Fruit fly (Drosophila melanogaster) whole organism, pupa: ENCODE data around the gene Prosalpha2.

ENCODE experiments used
- CG10348 ChIP-seq: fragments of 200-800 bp; sonication (Bioruptor generic); IDR thresholded peaks from 2 replicates; pipeline ENCODE4 v1.3.6; 2022; ENCODE audit warnings: missing biosample characterization, missing genetic modification characterization
- CG12605 ChIP-seq: fragments of 200-800 bp; sonication (Bioruptor generic); IDR thresholded peaks from 2 replicates; pipeline ENCODE4 v1.3.6; 2022; ENCODE audit warnings: missing biosample characterization, missing genetic modification characterization
- CG13204 ChIP-seq: fragments of 200-800 bp; sonication (Bioruptor generic); optimal IDR thresholded peaks from 2 replicates; lab custom pipeline; 2018; ENCODE audit warnings: missing biosample characterization, mild to moderate bottlenecking, missing genetic modification characterization, moderate library complexity
- CG14655 ChIP-seq: fragments of 200-800 bp; sonication (Bioruptor generic); optimal IDR thresholded peaks from 3 replicates; lab custom pipeline; 2017; ENCODE audit warnings: mild to moderate bottlenecking, missing biosample characterization, missing genetic modification reagents, missing genetic modification characterization
- CG15710 ChIP-seq: fragments of 200-800 bp; sonication (Bioruptor generic); optimal IDR thresholded peaks from 2 replicates; lab custom pipeline; 2018; ENCODE audit warnings: missing biosample characterization, mild to moderate bottlenecking, missing genetic modification characterization, moderate library complexity
- CG17806 ChIP-seq: fragments of 200-800 bp; sonication (Bioruptor generic); optimal IDR thresholded peaks from 2 replicates; lab custom pipeline; 2018; ENCODE audit warnings: missing biosample characterization, mild to moderate bottlenecking, missing genetic modification characterization, moderate library complexity
- CG32121 ChIP-seq: fragments of 200-800 bp; sonication (Bioruptor generic); IDR thresholded peaks from 2 replicates; pipeline ENCODE4 v1.3.6; 2022; ENCODE audit warnings: missing biosample characterization, missing genetic modification characterization
- CG34367 ChIP-seq: fragments of 200-800 bp; sonication (Bioruptor generic); optimal IDR thresholded peaks from 2 replicates; lab custom pipeline; 2018; ENCODE audit warnings: missing biosample characterization, mild to moderate bottlenecking, missing genetic modification characterization
- CG4496 ChIP-seq: fragments of 200-800 bp; sonication (Bioruptor generic); IDR thresholded peaks from 3 replicates; pipeline ENCODE4 v1.3.6; 2022; ENCODE audit warnings: missing biosample characterization, missing genetic modification characterization
- CG8159 ChIP-seq: fragments of 200-800 bp; sonication (Bioruptor generic); optimal IDR thresholded peaks from 3 replicates; lab custom pipeline; 2018; ENCODE audit warnings: missing biosample characterization, mild to moderate bottlenecking, missing genetic modification characterization, moderate library complexity
- CG8301 ChIP-seq: fragments of 200-800 bp; sonication (Bioruptor generic); optimal IDR thresholded peaks from 2 replicates; lab custom pipeline; 2018; ENCODE audit warnings: missing biosample characterization, mild to moderate bottlenecking, missing genetic modification characterization
- CG9948 ChIP-seq: fragments of 200-800 bp; sonication (Bioruptor generic); optimal IDR thresholded peaks from 2 replicates; lab custom pipeline; 2018; ENCODE audit warnings: missing biosample characterization, mild to moderate bottlenecking, missing genetic modification characterization, moderate library complexity
- D1 ChIP-seq: fragments of 200-800 bp; sonication (Bioruptor generic); optimal IDR thresholded peaks from 2 replicates; lab custom pipeline; 2018; ENCODE audit warnings: missing biosample characterization, mild to moderate bottlenecking, missing genetic modification characterization, moderate library complexity
- EcR ChIP-seq: fragments of 200-800 bp; sonication (Bioruptor generic); optimal IDR thresholded peaks from 3 replicates; lab custom pipeline; 2019; ENCODE audit warnings: missing biosample characterization, missing genetic modification characterization, mild to moderate bottlenecking, moderate library complexity, missing genetic modification reagents
- Ets98B ChIP-seq: fragments of 200-800 bp; sonication (Bioruptor generic); IDR thresholded peaks from 2 replicates; pipeline ENCODE4 v1.3.6; 2022; ENCODE audit warnings: missing biosample characterization, missing genetic modification characterization
- Pif1A ChIP-seq: fragments of 200-800 bp; sonication (Bioruptor generic); optimal IDR thresholded peaks from 3 replicates; lab custom pipeline; 2016; ENCODE audit warnings: missing biosample characterization, missing genetic modification characterization
- Pif1B ChIP-seq: fragments of 200-800 bp; sonication (Bioruptor generic); optimal IDR thresholded peaks from 3 replicates; lab custom pipeline; 2016; ENCODE audit warnings: missing biosample characterization, missing genetic modification characterization
- Snoo ChIP-seq: fragments of 200-800 bp; sonication (Bioruptor generic); optimal IDR thresholded peaks from 3 replicates; lab custom pipeline; 2017; ENCODE audit warnings: missing biosample characterization, mild to moderate bottlenecking, missing genetic modification characterization, inconsistent platforms
- fd96Ca ChIP-seq: fragments of 200-800 bp; sonication (Bioruptor generic); IDR thresholded peaks from 3 replicates; pipeline ENCODE4 v1.3.6; 2022; ENCODE audit warnings: missing biosample characterization, missing genetic modification characterization
- gl ChIP-seq: fragments of 200-800 bp; sonication (Bioruptor generic); optimal IDR thresholded peaks from 2 replicates; lab custom pipeline; 2018; ENCODE audit warnings: missing biosample characterization, mild to moderate bottlenecking, missing genetic modification characterization
- rn ChIP-seq: fragments of 200-800 bp; sonication (Bioruptor generic); IDR thresholded peaks from 2 replicates; pipeline ENCODE4 v1.3.6; 2022; ENCODE audit warnings: missing biosample characterization, missing genetic modification characterization

Gene Prosalpha2

dm6 chr3R:12441008-12441606 lies 10.0 kb downstream of the Prosalpha2 start:
- TF ChIP-seq CG4496 (GFP tag; lab: Robert Waterston, UW) (peak; percentile 32; the same call in 1 of the 3 replicates), CG8301 (tag; lab: Kevin White, UChicago) (no peak), Ets98B (GFP tag; lab: Robert Waterston, UW) (peak; percentile 20; the same call in 1 of the 2 replicates), D1 (tag; lab: Kevin White, UChicago) (no peak)
- TF ChIP-seq, all 21 proteins: peak for 2

DNA sequence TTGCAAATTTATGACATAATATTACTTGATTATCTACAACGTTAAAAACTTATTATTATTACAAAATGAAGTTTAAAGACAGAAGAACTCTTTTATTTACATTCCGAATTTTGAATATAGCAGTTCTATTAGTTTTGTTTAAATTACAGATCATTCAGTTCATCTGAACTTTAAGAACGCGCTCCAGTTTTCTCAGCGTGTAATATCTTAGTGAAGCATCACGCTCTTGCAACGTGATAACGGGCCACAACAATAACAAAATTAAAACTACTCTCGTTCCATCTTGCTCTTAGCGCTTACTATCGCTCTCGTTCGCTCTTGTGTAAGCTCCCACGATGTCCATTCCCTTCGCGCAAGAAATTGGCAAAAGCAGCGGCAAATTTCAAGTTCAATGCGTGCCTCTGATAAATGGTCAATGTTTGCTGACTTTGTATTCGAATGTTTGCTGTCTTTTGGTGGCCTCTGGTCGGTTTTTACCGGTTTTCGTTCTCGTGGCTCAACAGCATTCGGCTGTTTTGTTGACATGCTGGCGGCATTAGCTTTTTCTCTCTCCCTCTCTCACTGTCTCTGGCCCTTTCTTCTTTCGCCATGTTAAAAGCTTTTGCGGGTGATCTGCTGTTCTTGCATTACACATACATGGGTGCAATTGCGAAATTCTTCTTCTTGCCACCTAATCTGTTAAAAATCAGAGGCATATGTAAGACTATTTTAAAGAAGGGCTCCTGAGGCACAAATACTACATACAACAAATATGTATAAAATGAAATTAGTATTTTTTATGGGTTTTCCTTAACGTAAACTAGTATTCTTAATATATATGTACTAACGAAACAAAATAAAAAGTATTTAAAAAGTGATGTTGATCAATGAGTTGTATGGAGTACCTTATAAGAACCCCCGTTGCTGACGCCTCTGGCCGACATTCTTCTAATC lies 11.7 kb downstream of the Prosalpha2 start:
- peak; percentile 61; the same call in 2 of the 3 replicates for TF ChIP-seq CG4496 (GFP tag; lab: Robert Waterston, UW)
- TF ChIP-seq Ets98B (GFP tag; lab: Robert Waterston, UW) = no peak
- peak; percentile 76 for TF ChIP-seq CG14655
- no peak for TF ChIP-seq CG13204 (GFP tag; lab: Kevin White, UChicago)
- TF ChIP-seq CG10348 (GFP tag; lab: Robert Waterston, UW) = no peak
- peak; percentile 55 for TF ChIP-seq CG12605 (GFP tag; lab: Robert Waterston, UW)
- TF ChIP-seq rn = no peak
- peak; percentile 55 for TF ChIP-seq CG9948 (tag; lab: Kevin White, UChicago)
- TF ChIP-seq CG8159 (tag; lab: Kevin White, UChicago) = peak; percentile 63
- TF ChIP-seq fd96Ca (GFP tag; lab: Robert Waterston, UW) = no peak; the same call in 2 of the 3 replicates
- no peak for TF ChIP-seq Snoo (tag; lab: Kevin White, UChicago)
- TF ChIP-seq Pif1B (GFP tag; lab: Kevin White, UChicago) = peak; percentile 0
- peak; percentile 57; the same call in 1 of the 2 replicates for TF ChIP-seq CG32121
- TF ChIP-seq CG34367 (tag; lab: Kevin White, UChicago) = no peak
- TF ChIP-seq CG17806 (tag; lab: Kevin White, UChicago) = peak; percentile 46
- peak; percentile 55 for TF ChIP-seq Pif1A (GFP tag; lab: Kevin White, UChicago)
- peak; percentile 62 for TF ChIP-seq EcR
- TF ChIP-seq CG15710 (tag; lab: Kevin White, UChicago) = peak; percentile 28
- peak; percentile 45 for TF ChIP-seq D1 (tag; lab: Kevin White, UChicago)
- TF ChIP-seq gl (tag; lab: Kevin White, UChicago) = peak; percentile 22
- TF ChIP-seq CG8301 (tag; lab: Kevin White, UChicago) = peak; percentile 70

DNA sequence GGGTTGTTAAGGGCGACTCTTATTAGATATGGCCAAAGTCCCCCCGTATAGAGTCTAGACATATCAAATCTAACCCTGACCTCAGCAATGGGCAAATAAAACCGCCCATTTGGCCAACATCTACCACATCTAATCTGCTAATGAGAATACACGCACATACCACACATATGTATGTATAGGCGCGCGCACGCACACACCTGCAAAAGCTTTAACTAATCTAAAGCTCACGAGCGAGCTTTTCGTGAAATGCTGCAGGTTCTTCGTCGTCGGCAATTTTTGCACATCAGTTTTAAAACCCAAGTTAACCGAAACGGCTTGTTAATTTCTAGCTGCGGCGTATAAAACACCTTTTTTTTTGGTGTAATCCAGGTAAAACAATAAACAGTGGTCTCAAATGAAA lies 12.6 kb downstream of the Prosalpha2 start:
- no peak for TF ChIP-seq CG12605 (GFP tag; lab: Robert Waterston, UW)

DNA sequence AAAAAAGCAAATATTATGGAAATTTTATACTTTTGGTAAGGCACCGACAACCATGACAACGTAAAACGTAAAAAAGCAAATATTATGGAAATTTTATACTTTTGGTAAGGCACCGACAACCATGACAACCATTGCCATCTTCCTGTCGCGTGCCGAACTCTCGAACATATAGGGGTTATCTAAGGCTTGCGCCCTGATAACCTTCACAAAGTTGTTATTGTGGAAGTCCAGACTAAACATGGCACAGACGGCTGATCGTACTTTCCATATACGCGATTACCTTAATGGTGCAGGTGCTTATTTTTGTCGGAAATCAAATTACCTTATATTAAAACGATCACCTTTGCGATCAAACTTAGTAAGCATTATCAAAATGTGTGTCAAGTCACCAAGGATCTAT lies 14.3 kb downstream of the Prosalpha2 start:
- TF ChIP-seq CG8159 (tag; lab: Kevin White, UChicago) (no peak), CG17806 (tag; lab: Kevin White, UChicago) (no peak), CG9948 (tag; lab: Kevin White, UChicago) (no peak), Ets98B (GFP tag; lab: Robert Waterston, UW) (no peak), CG15710 (tag; lab: Kevin White, UChicago) (no peak), CG13204 (GFP tag; lab: Kevin White, UChicago) (no peak), rn (no peak), D1 (tag; lab: Kevin White, UChicago) (no peak), Snoo (tag; lab: Kevin White, UChicago) (no peak), EcR (no peak), CG14655 (no peak), CG8301 (tag; lab: Kevin White, UChicago) (no peak), Pif1B (GFP tag; lab: Kevin White, UChicago) (no peak), CG12605 (GFP tag; lab: Robert Waterston, UW) (no peak), CG4496 (GFP tag; lab: Robert Waterston, UW) (no peak), CG34367 (tag; lab: Kevin White, UChicago) (no peak), CG32121 (no peak), Pif1A (GFP tag; lab: Kevin White, UChicago) (no peak)

dm6 chr3R:12447353-12447752 lies 16.2 kb downstream of the Prosalpha2 start, which contains the start of gene vrs:
Gene vrs, plus strand, starts transcription at chr3R:12447653.
- TF ChIP-seq fd96Ca (GFP tag; lab: Robert Waterston, UW) (no peak), D1 (tag; lab: Kevin White, UChicago) (no peak), CG4496 (GFP tag; lab: Robert Waterston, UW) (no peak), Pif1B (GFP tag; lab: Kevin White, UChicago) (no peak)
- TF ChIP-seq, all 21 proteins: peak for 0

dm6 chr3R:12448344-12448743 lies 17.2 kb downstream of the Prosalpha2 start:
- TF ChIP-seq CG15710 (tag; lab: Kevin White, UChicago) (no peak), CG4496 (GFP tag; lab: Robert Waterston, UW) (no peak), CG9948 (tag; lab: Kevin White, UChicago) (no peak), CG8301 (tag; lab: Kevin White, UChicago) (no peak), Ets98B (GFP tag; lab: Robert Waterston, UW) (no peak), gl (tag; lab: Kevin White, UChicago) (no peak), CG17806 (tag; lab: Kevin White, UChicago) (no peak), CG10348 (GFP tag; lab: Robert Waterston, UW) (no peak), rn (no peak)
